Fruit fly (Drosophila melanogaster): Measurements from ENCODE around the gene Pxt.

Pxt gene

dm6 chr3R:17710900-17711645, 8.2 kb upstream of the Pxt start (continued):
- TF ChIP-seq Mad (GFP tag; optimal IDR thresholded peaks at IDR 0.05) (no peak), CG2678 (tag; optimal IDR thresholded peaks at IDR 0.05) (no peak), mld (GFP tag; IDR thresholded peaks at IDR 0.05; ENCODE audit: partially characterized antibody) (no peak), CG13894 (tag; optimal IDR thresholded peaks at IDR 0.05) (peak; percentile 42), abd-A (tag; optimal IDR thresholded peaks at IDR 0.05) (peak; percentile 89), CG8765 (GFP tag; IDR thresholded peaks at IDR 0.05) (0 out of 2 replicates have a peak, but pooled peaks have one; percentile 38), CG8944 (GFP tag; optimal IDR thresholded peaks at IDR 0.05) (no peak), hbn (GFP tag; IDR thresholded peaks at IDR 0.05; ENCODE audit: partially characterized antibody) (no peak), CG12219 (GFP tag; optimal IDR thresholded peaks at IDR 0.05) (no peak), sqz (GFP tag; optimal IDR thresholded peaks at IDR 0.05) (peak; percentile 84), Lpt (GFP tag; optimal IDR thresholded peaks at IDR 0.05) (peak; percentile 26), C15 (GFP tag; IDR thresholded peaks at IDR 0.05) (no peak), Asciz (GFP tag; optimal IDR thresholded peaks at IDR 0.05) (no peak), trh (GFP tag; optimal IDR thresholded peaks at IDR 0.05) (no peak), CG9932 (GFP tag; IDR thresholded peaks at IDR 0.05) (no peak), insv (GFP tag; optimal IDR thresholded peaks at IDR 0.05) (peak in 1 of 2 experiments; percentile 22), chinmo (GFP tag; IDR thresholded peaks at IDR 0.05; ENCODE audit: partially characterized antibody) (0 out of 4 replicates have a peak, but pooled peaks have one; percentile 52), z (GFP tag; IDR thresholded peaks at IDR 0.05) (no peak), pros (GFP tag; optimal IDR thresholded peaks at IDR 0.05) (peak; percentile 92), ind (GFP tag; optimal IDR thresholded peaks at IDR 0.05) (no peak), shn (GFP tag; optimal IDR thresholded peaks at IDR 0.05) (no peak), gce (GFP tag; IDR thresholded peaks at IDR 0.05) (no peak), CG4424 (GFP tag; optimal IDR thresholded peaks at IDR 0.05) (no peak), vnd (GFP tag; IDR thresholded peaks at IDR 0.05; ENCODE audit: partially characterized antibody) (no peak), cg (GFP tag; optimal IDR thresholded peaks at IDR 0.05) (peak; percentile 80), az2 (GFP tag; optimal IDR thresholded peaks at IDR 0.05) (no peak), CG5180 (GFP tag; optimal IDR thresholded peaks at IDR 0.05) (peak; percentile 88), Side (GFP tag; optimal IDR thresholded peaks at IDR 0.05) (no peak), gfzf (GFP tag; optimal IDR thresholded peaks at IDR 0.05) (no peak), NfI (GFP tag; optimal IDR thresholded peaks at IDR 0.05) (no peak), repo (GFP tag; optimal IDR thresholded peaks at IDR 0.05) (no peak), h (optimal IDR thresholded peaks at IDR 0.05) (no peak), sens (GFP tag) (no peak), Deaf1 (tag; optimal IDR thresholded peaks at IDR 0.05) (peak; percentile 93), Hr3 (GFP tag; optimal IDR thresholded peaks at IDR 0.05) (no peak), Trl (optimal IDR thresholded peaks at IDR 0.05) (no peak), Trl (GFP tag; optimal IDR thresholded peaks at IDR 0.05) (no peak), GATAe (GFP tag; conservative IDR thresholded peaks at IDR 0.05) (no peak), tx (GFP tag; optimal IDR thresholded peaks at IDR 0.05) (no peak), CG6854 (GFP tag; optimal IDR thresholded peaks at IDR 0.05) (no peak), maf-S (GFP tag; optimal IDR thresholded peaks at IDR 0.05) (no peak), CG16779 (GFP tag; IDR thresholded peaks at IDR 0.05) (no peak), CG10654 (GFP tag; optimal IDR thresholded peaks at IDR 0.05) (no peak), CG12071 (GFP tag; optimal IDR thresholded peaks at IDR 0.05) (no peak), schlank (tag; optimal IDR thresholded peaks at IDR 0.05) (no peak), MBD-R2 (GFP tag; IDR thresholded peaks at IDR 0.05) (no peak), Blimp-1 (GFP tag; optimal IDR thresholded peaks at IDR 0.05) (peak; percentile 52), Xbp1 (GFP tag; optimal IDR thresholded peaks at IDR 0.05) (no peak), CG12299 (tag; optimal IDR thresholded peaks at IDR 0.05) (no peak), nerfin-2 (GFP tag; IDR thresholded peaks at IDR 0.05; ENCODE audit: partially characterized antibody) (no peak), CG10209 (GFP tag; optimal IDR thresholded peaks at IDR 0.05) (no peak)

All from whole organism, embryonic.